Fruit fly (Drosophila melanogaster) whole organism, embryonic: ENCODE results near the gene CG5644.

Experiments
- CG10431 ChIP-seq: fragments of 200-800 bp; sonication (Bioruptor generic); optimal IDR thresholded peaks from 3 replicates; lab custom pipeline; 2018; ENCODE audit warnings: missing biosample characterization, mild to moderate bottlenecking, missing genetic modification characterization
- CG10565 ChIP-seq: fragments of 200-800 bp; sonication (Bioruptor generic); optimal IDR thresholded peaks from 3 replicates; lab custom pipeline; 2016; ENCODE audit warnings: missing biosample characterization, mild to moderate bottlenecking, missing genetic modification characterization
- CG10959 ChIP-seq: fragments of 200-800 bp; sonication (Bioruptor generic); IDR thresholded peaks from 2 replicates; pipeline ENCODE4 v1.3.6; 2022; ENCODE audit warnings: missing biosample characterization, missing genetic modification characterization
- CG11398 ChIP-seq: fragments of 200-800 bp; sonication (Bioruptor generic); optimal IDR thresholded peaks from 2 replicates; lab custom pipeline; 2016; ENCODE audit warnings: missing biosample characterization, missing genetic modification characterization
- CG11695 ChIP-seq: fragments of 200-800 bp; sonication (Bioruptor generic); IDR thresholded peaks from 3 replicates; pipeline ENCODE4 v1.3.6; 2022; ENCODE audit warnings: missing biosample characterization, missing genetic modification characterization
- CG12391 ChIP-seq: fragments of 200-800 bp; sonication (Bioruptor generic); optimal IDR thresholded peaks from 3 replicates; lab custom pipeline; 2018; ENCODE audit warnings: missing biosample characterization, mild to moderate bottlenecking, missing genetic modification characterization, moderate library complexity
- CG12744 ChIP-seq: fragments of 200-800 bp; sonication (Bioruptor generic); optimal IDR thresholded peaks from 2 replicates; lab custom pipeline; 2016; ENCODE audit warnings: missing biosample characterization, missing genetic modification characterization
- CG15514 ChIP-seq: fragments of 200-800 bp; sonication (Bioruptor generic); optimal IDR thresholded peaks from 3 replicates; lab custom pipeline; 2017; ENCODE audit warnings: missing biosample characterization, missing genetic modification characterization, mild to moderate bottlenecking, moderate library complexity, missing genetic modification reagents
- CG17802 ChIP-seq: fragments of 200-800 bp; sonication (Bioruptor generic); optimal IDR thresholded peaks from 2 replicates; lab custom pipeline; 2018; ENCODE audit warnings: missing biosample characterization, mild to moderate bottlenecking, missing genetic modification characterization, moderate library complexity
- CG18476 ChIP-seq: fragments of 200-800 bp; sonication (Bioruptor generic); optimal IDR thresholded peaks from 2 replicates; lab custom pipeline; 2016; ENCODE audit warnings: missing biosample characterization, mild to moderate bottlenecking, missing genetic modification characterization
- CG18764 ChIP-seq: fragments of 200-800 bp; sonication (Bioruptor generic); optimal IDR thresholded peaks from 3 replicates; lab custom pipeline; 2016; ENCODE audit warnings: missing biosample characterization, missing genetic modification characterization
- CG2875 ChIP-seq: fragments of 200-800 bp; sonication (Bioruptor generic); optimal IDR thresholded peaks from 2 replicates; lab custom pipeline; 2017; ENCODE audit warnings: missing biosample characterization, mild to moderate bottlenecking, missing genetic modification characterization, missing genetic modification reagents
- CG30431 ChIP-seq: fragments of 200-800 bp; sonication (Bioruptor generic); optimal IDR thresholded peaks from 2 replicates; lab custom pipeline; 2017; ENCODE audit warnings: missing biosample characterization, missing genetic modification characterization
- CG34376 ChIP-seq: fragments of 200-800 bp; sonication (Bioruptor generic); optimal IDR thresholded peaks from 2 replicates; lab custom pipeline; 2018; ENCODE audit warnings: missing biosample characterization, mild to moderate bottlenecking, missing genetic modification characterization
- CG6175 ChIP-seq: fragments of 200-800 bp; sonication (Bioruptor generic); IDR thresholded peaks from 3 replicates; pipeline ENCODE4 v1.3.6; 2022; ENCODE audit warnings: missing biosample characterization, missing genetic modification characterization
- CG9609 ChIP-seq: fragments of 200-800 bp; sonication (Bioruptor generic); optimal IDR thresholded peaks from 3 replicates; lab custom pipeline; 2016; ENCODE audit warnings: missing biosample characterization, missing genetic modification characterization
- CG9797 ChIP-seq: fragments of 200-800 bp; sonication (Bioruptor generic); optimal IDR thresholded peaks from 3 replicates; lab custom pipeline; 2018; ENCODE audit warnings: missing biosample characterization, mild to moderate bottlenecking, missing genetic modification characterization
- CHES-1-like ChIP-seq: fragments of 200-800 bp; sonication (Bioruptor generic); optimal IDR thresholded peaks from 2 replicates; lab custom pipeline; 2016; ENCODE audit warnings: missing biosample characterization, missing genetic modification characterization
- Dip3 ChIP-seq: fragments of 200-800 bp; sonication (Bioruptor generic); optimal IDR thresholded peaks from 3 replicates; lab custom pipeline; 2016; ENCODE audit warnings: missing biosample characterization, missing genetic modification characterization
- HLH4C ChIP-seq: fragments of 200-800 bp; sonication (Bioruptor generic); IDR thresholded peaks from 3 replicates; pipeline ENCODE4 v1.3.6; 2022; ENCODE audit warnings: missing biosample characterization, missing genetic modification characterization; ENCODE audit not compliant: partially characterized antibody
- Hand ChIP-seq: fragments of 200-800 bp; sonication (Bioruptor generic); optimal IDR thresholded peaks from 2 replicates; lab custom pipeline; 2017; ENCODE audit warnings: mild to moderate bottlenecking, missing biosample characterization, missing genetic modification reagents, missing genetic modification characterization
- Lhr ChIP-seq: fragments of 200-800 bp; sonication (Bioruptor generic); optimal IDR thresholded peaks from 3 replicates; lab custom pipeline; 2017; ENCODE audit warnings: mild to moderate bottlenecking, missing biosample characterization, missing genetic modification reagents, missing genetic modification characterization
- NFAT ChIP-seq: fragments of 200-800 bp; sonication (Bioruptor generic); IDR thresholded peaks from 2 replicates; pipeline ENCODE4 v1.3.6; 2022; ENCODE audit warnings: missing biosample characterization, missing genetic modification characterization
- Nf-YB ChIP-seq: fragments of 200-800 bp; sonication (Bioruptor generic); optimal IDR thresholded peaks from 3 replicates; lab custom pipeline; 2019; ENCODE audit warnings: missing biosample characterization, mild to moderate bottlenecking, missing genetic modification characterization, moderate library complexity
- Opbp ChIP-seq: fragments of 200-800 bp; sonication (Bioruptor generic); IDR thresholded peaks from 3 replicates; pipeline ENCODE4 v1.3.6; 2022; ENCODE audit warnings: missing biosample characterization, missing genetic modification characterization; ENCODE audit not compliant: partially characterized antibody
- Scr ChIP-seq: fragments of 200-800 bp; sonication (Bioruptor generic); IDR thresholded peaks from 2 replicates; pipeline ENCODE4 v1.3.6; 2022; ENCODE audit warnings: missing biosample characterization, missing genetic modification characterization; ENCODE audit not compliant: partially characterized antibody
- Taf1 ChIP-seq: fragments of 200-800 bp; sonication (Bioruptor generic); IDR thresholded peaks from 2 replicates; pipeline ENCODE4 v1.3.6; 2022; ENCODE audit warnings: missing biosample characterization, missing genetic modification characterization
- Xrp1 ChIP-seq: fragments of 200-800 bp; sonication (Bioruptor generic); IDR thresholded peaks from 2 replicates; pipeline ENCODE4 v1.3.6; 2022; ENCODE audit warnings: missing biosample characterization, missing genetic modification characterization
- bab2 ChIP-seq: fragments of 200-800 bp; sonication (Bioruptor generic); optimal IDR thresholded peaks from 2 replicates; lab custom pipeline; 2016; ENCODE audit warnings: missing biosample characterization, missing genetic modification characterization
- bcd ChIP-seq: fragments of 200-800 bp; sonication (Bioruptor generic); optimal IDR thresholded peaks from 2 replicates; lab custom pipeline; 2017; ENCODE audit warnings: missing biosample characterization, mild to moderate bottlenecking, missing genetic modification characterization
- dmrt11E ChIP-seq: fragments of 200-800 bp; sonication (Bioruptor generic); optimal IDR thresholded peaks from 3 replicates; lab custom pipeline; 2018; ENCODE audit warnings: missing biosample characterization, mild to moderate bottlenecking, missing genetic modification characterization, moderate library complexity
- gcm ChIP-seq: fragments of 200-800 bp; sonication (Bioruptor generic); optimal IDR thresholded peaks from 2 replicates; lab custom pipeline; 2019; ENCODE audit warnings: missing biosample characterization, mild to moderate bottlenecking, missing genetic modification characterization, moderate library complexity
- ham ChIP-seq: fragments of 200-800 bp; sonication (Bioruptor generic); IDR thresholded peaks from 2 replicates; pipeline ENCODE4 v1.3.6; 2022; ENCODE audit warnings: missing biosample characterization, missing genetic modification characterization
- lbe ChIP-seq: fragments of 200-800 bp; sonication (Bioruptor generic); optimal IDR thresholded peaks from 2 replicates; lab custom pipeline; 2016; ENCODE audit warnings: missing biosample characterization, mild to moderate bottlenecking, missing genetic modification characterization
- mam ChIP-seq: fragments of 200-800 bp; sonication (Bioruptor generic); optimal IDR thresholded peaks from 3 replicates; lab custom pipeline; 2016; ENCODE audit warnings: missing biosample characterization, missing genetic modification characterization
- mirr ChIP-seq: fragments of 200-800 bp; sonication (Bioruptor generic); optimal IDR thresholded peaks from 3 replicates; lab custom pipeline; 2018; ENCODE audit warnings: missing biosample characterization, mild to moderate bottlenecking, missing genetic modification characterization
- nerfin-1 ChIP-seq: fragments of 200-800 bp; sonication (Bioruptor generic); optimal IDR thresholded peaks from 3 replicates; lab custom pipeline; 2019; ENCODE audit warnings: missing biosample characterization, mild to moderate bottlenecking, missing genetic modification characterization, moderate library complexity
- nom ChIP-seq: fragments of 200-800 bp; sonication (Bioruptor generic); optimal IDR thresholded peaks from 2 replicates; lab custom pipeline; 2017; ENCODE audit warnings: missing biosample characterization, missing genetic modification characterization, mild to moderate bottlenecking, moderate library complexity, missing genetic modification reagents
- odd ChIP-seq: fragments of 200-800 bp; sonication (Bioruptor generic); optimal IDR thresholded peaks from 2 replicates; lab custom pipeline; 2017; ENCODE audit warnings: missing biosample characterization, mild to moderate bottlenecking, missing genetic modification characterization
- pita ChIP-seq: fragments of 200-800 bp; sonication (Bioruptor generic); optimal IDR thresholded peaks from 2 replicates; lab custom pipeline; 2017; ENCODE audit warnings: missing biosample characterization, mild to moderate bottlenecking, missing genetic modification characterization
- pros ChIP-seq: fragments of 200-800 bp; sonication (Bioruptor generic); optimal IDR thresholded peaks from 3 replicates; lab custom pipeline; 2019; ENCODE audit warnings: missing biosample characterization, mild to moderate bottlenecking, missing genetic modification characterization, moderate library complexity
- repo ChIP-seq: fragments of 200-800 bp; sonication (Bioruptor generic); optimal IDR thresholded peaks from 2 replicates; lab custom pipeline; 2016; ENCODE audit warnings: missing biosample characterization, missing genetic modification characterization
- sd ChIP-seq: fragments of 200-800 bp; sonication (Bioruptor generic); optimal IDR thresholded peaks from 3 replicates; lab custom pipeline; 2018; ENCODE audit warnings: missing biosample characterization, mild to moderate bottlenecking, missing genetic modification characterization, moderate library complexity
- sqz ChIP-seq: fragments of 200-800 bp; sonication (Bioruptor generic); optimal IDR thresholded peaks from 3 replicates; lab custom pipeline; 2018; ENCODE audit warnings: missing biosample characterization, mild to moderate bottlenecking, missing genetic modification characterization
- tgo ChIP-seq: fragments of 200-800 bp; sonication (Bioruptor generic); IDR thresholded peaks from 3 replicates; pipeline ENCODE4 v1.3.6; 2022; ENCODE audit warnings: missing biosample characterization, missing genetic modification characterization
- trem ChIP-seq: fragments of 200-800 bp; optimal IDR thresholded peaks from 3 replicates; lab custom pipeline; 2019; ENCODE audit warnings: missing biosample characterization, mild to moderate bottlenecking, missing genetic modification characterization, moderate library complexity
- wdn ChIP-seq: fragments of 200-800 bp; sonication (Bioruptor generic); IDR thresholded peaks from 2 replicates; pipeline ENCODE4 v1.3.6; 2022; ENCODE audit warnings: missing biosample characterization, missing genetic modification characterization
- wor ChIP-seq: fragments of 200-800 bp; sonication (Bioruptor generic); IDR thresholded peaks from 2 replicates; pipeline ENCODE4 v1.3.6; 2022; ENCODE audit warnings: missing biosample characterization, missing genetic modification characterization
- z ChIP-seq: fragments of 200-800 bp; sonication (Bioruptor generic); IDR thresholded peaks from 3 replicates; pipeline ENCODE4 v1.3.6; 2022; ENCODE audit warnings: missing biosample characterization, missing genetic modification characterization

Gene CG5644

dm6 chr3L:8953199-8953956 lies 26.3 kb downstream of the CG5644 start (continued):
- TF ChIP-seq lbe (GFP tag; lab: Kevin White, UChicago) (no peak), CG10431 (GFP tag; lab: Kevin White, UChicago) (peak; percentile 24), CG10565 (GFP tag; lab: Kevin White, UChicago) (no peak), mam (GFP tag; lab: Kevin White, UChicago) (no peak), CG11398 (GFP tag; lab: Kevin White, UChicago) (no peak), pros (GFP tag; lab: Kevin White, UChicago) (peak; percentile 77), mirr (GFP tag; lab: Kevin White, UChicago) (no peak), Dip3 (GFP tag; lab: Kevin White, UChicago) (peak; percentile 15), z (no peak), bab2 (GFP tag; lab: Kevin White, UChicago) (peak; percentile 45), CG2875 (GFP tag; lab: Kevin White, UChicago) (peak; percentile 65), CG18764 (peak; percentile 22), gcm (GFP tag; lab: Kevin White, UChicago) (peak; percentile 60), wdn (GFP tag; lab: Robert Waterston, UW) (no peak), CG6175 (no peak), Lhr (GFP tag; lab: Kevin White, UChicago) (no peak), sqz (peak; percentile 54), nerfin-1 (peak; percentile 47), Hand (GFP tag; lab: Kevin White, UChicago) (peak; percentile 57), bcd (GFP tag; lab: Kevin White, UChicago) (peak; percentile 82), dmrt11E (tag; lab: Kevin White, UChicago) (peak; percentile 41), trem (peak; percentile 9), NFAT (no peak), CG9797 (no peak), sd (no peak), Opbp (GFP tag; lab: Robert Waterston, UW) (peak; percentile 57; the same call in 2 of the 3 replicates), odd (peak; percentile 76), nom (GFP tag; lab: Kevin White, UChicago) (peak; percentile 40), CG12744 (GFP tag; lab: Kevin White, UChicago) (no peak), CG12391 (tag; lab: Kevin White, UChicago) (peak; percentile 70), CG34376 (peak; percentile 78), Taf1 (no peak), CHES-1-like (GFP tag; lab: Kevin White, UChicago) (no peak), pita (GFP tag; lab: Kevin White, UChicago) (no peak), CG30431 (peak; percentile 9), ham (GFP tag; lab: Robert Waterston, UW) (no peak), HLH4C (peak; percentile 45), CG18476 (GFP tag; lab: Kevin White, UChicago) (peak; percentile 55), Xrp1 (GFP tag; lab: Robert Waterston, UW) (peak; percentile 50; the same call in 1 of the 2 replicates), Scr (GFP tag; lab: Robert Waterston, UW) (peak; percentile 17), repo (GFP tag; lab: Kevin White, UChicago) (no peak), wor (no peak), CG10959 (GFP tag; lab: Robert Waterston, UW) (no peak), tgo (GFP tag; lab: Robert Waterston, UW) (peak; percentile 50; the same call in 2 of the 3 replicates), CG15514 (GFP tag; lab: Kevin White, UChicago) (peak; percentile 57), Nf-YB (GFP tag; lab: Kevin White, UChicago) (peak; percentile 52), CG17802 (tag; lab: Kevin White, UChicago) (no peak), CG9609 (GFP tag; lab: Kevin White, UChicago) (peak; percentile 51), CG11695 (peak; percentile 50; the same call in 1 of the 3 replicates)
